Fruit fly (Drosophila melanogaster): ENCODE results near the gene Tektin-C.

Tektin-C gene

DNA sequence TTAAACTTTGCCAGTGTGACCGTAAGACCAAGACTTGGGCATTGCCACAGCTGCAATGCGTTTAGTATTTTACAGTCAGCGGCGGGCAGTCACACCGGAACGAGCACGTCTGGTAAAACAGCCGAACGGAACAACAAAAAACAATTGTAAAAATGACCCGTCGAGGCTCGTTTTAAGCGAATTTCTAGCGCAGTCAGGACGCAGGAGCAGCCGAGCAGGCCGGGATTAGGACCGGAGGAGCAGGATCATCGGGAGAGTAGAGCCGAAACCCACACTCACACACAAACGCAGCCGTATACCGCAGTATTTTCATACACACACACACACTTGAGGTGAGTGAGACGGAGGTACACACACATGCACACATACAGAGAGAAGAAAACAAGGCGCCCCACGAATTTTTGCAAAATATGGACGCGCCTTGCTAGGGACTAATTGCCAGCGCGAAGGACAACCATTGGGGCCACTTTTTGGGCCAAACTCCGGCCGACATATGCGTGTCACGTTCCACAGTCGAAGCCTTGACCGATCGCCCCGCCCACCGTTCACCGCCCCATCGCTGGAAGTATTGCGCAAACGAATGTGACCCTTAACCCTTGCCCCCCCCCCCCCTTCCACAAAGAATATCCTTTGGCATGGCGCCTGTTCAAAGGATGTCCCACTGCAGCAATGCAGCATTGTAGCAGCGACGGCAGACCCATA lies 43.3 kb downstream of the Tektin-C start, which contains the start of gene Usp47:
TSS of gene Usp47 (plus strand) at position 71 of the 702 bp plus-strand sequence.
- TF ChIP-seq Ets98B (GFP tag; IDR thresholded peaks at IDR 0.05) (no peak), CG8301 (tag; optimal IDR thresholded peaks at IDR 0.05) (no peak), CG32121 (GFP tag; IDR thresholded peaks at IDR 0.05) (peak; percentile 47; the same call in 1 of the 2 replicates), gl (tag; optimal IDR thresholded peaks at IDR 0.05) (peak; percentile 3), rn (GFP tag; IDR thresholded peaks at IDR 0.05) (no peak), CG17806 (tag; optimal IDR thresholded peaks at IDR 0.05) (peak; percentile 21), fd96Ca (GFP tag; IDR thresholded peaks at IDR 0.05) (no peak), CG34367 (tag; optimal IDR thresholded peaks at IDR 0.05) (no peak), CG12605 (GFP tag; IDR thresholded peaks at IDR 0.05) (no peak), CG13204 (GFP tag; optimal IDR thresholded peaks at IDR 0.05) (peak; percentile 25), Pif1B (GFP tag; optimal IDR thresholded peaks at IDR 0.05) (no peak), CG8159 (tag; optimal IDR thresholded peaks at IDR 0.05) (no peak), CG10348 (GFP tag; IDR thresholded peaks at IDR 0.05) (no peak), CG9948 (tag; optimal IDR thresholded peaks at IDR 0.05) (no peak), Snoo (tag; optimal IDR thresholded peaks at IDR 0.05) (no peak), D1 (tag; optimal IDR thresholded peaks at IDR 0.05) (no peak), Pif1A (GFP tag; optimal IDR thresholded peaks at IDR 0.05) (no peak), CG4496 (GFP tag; IDR thresholded peaks at IDR 0.05) (no peak), CG15710 (tag; optimal IDR thresholded peaks at IDR 0.05) (no peak), CG14655 (GFP tag; optimal IDR thresholded peaks at IDR 0.05) (no peak), EcR (GFP tag; optimal IDR thresholded peaks at IDR 0.05) (peak; percentile 22)

DNA sequence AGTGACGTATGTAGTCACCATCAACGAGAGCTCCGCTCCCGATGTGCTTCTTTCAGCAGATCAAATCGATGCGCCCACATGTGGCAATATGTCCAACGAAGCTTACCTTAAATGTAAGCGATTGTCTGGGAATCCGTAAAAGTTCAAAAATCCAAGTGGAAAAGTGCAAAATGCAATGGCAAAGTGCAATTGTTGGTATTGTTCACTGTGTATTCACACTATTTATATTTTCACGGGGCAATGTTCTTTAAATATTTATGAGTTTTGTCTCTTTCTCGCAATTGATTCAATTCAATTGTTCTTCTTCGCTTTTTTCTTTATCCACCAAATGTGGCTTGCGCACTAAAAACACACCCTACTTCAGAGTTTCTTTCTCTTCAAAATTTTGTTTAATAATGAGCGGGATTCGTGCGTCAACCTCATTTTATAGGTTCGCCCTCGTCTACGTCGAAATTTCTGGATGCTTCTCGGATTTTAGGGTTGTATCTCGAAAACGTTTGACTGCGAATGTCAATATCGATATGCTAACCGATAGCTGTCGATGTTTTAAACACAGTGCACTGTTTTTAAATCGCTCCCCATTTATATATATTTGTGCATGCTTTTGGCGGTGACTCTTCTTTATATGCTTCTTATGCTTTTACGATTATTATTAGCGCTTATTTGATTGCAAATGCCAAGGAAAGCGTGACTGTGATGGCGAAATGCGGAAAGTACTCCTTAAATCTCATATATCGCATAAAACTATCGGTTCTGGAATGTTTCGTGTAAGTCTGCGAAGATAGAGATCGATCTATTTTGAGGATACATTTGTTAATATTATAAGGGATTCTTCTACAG lies 44.4 kb downstream of the Tektin-C start, which contains the start of gene DnaJ-1:
TSS of gene DnaJ-1 (minus strand) at position 450 of the 840 bp plus-strand sequence.
- TF ChIP-seq EcR (GFP tag; optimal IDR thresholded peaks at IDR 0.05) (peak; percentile 83), CG4496 (GFP tag; IDR thresholded peaks at IDR 0.05) (0 out of 3 replicates have a peak, but pooled peaks have one; percentile 20), Pif1B (GFP tag; optimal IDR thresholded peaks at IDR 0.05) (peak; percentile 14), gl (tag; optimal IDR thresholded peaks at IDR 0.05) (peak; percentile 5), CG8159 (tag; optimal IDR thresholded peaks at IDR 0.05) (peak; percentile 35), Snoo (tag; optimal IDR thresholded peaks at IDR 0.05) (peak; percentile 40), Pif1A (GFP tag; optimal IDR thresholded peaks at IDR 0.05) (no peak), Ets98B (GFP tag; IDR thresholded peaks at IDR 0.05) (peak; percentile 64; the same call in 1 of the 2 replicates), rn (GFP tag; IDR thresholded peaks at IDR 0.05) (no peak), CG12605 (GFP tag; IDR thresholded peaks at IDR 0.05) (0 out of 2 replicates have a peak, but pooled peaks have one; percentile 12), CG34367 (tag; optimal IDR thresholded peaks at IDR 0.05) (peak; percentile 10), CG13204 (GFP tag; optimal IDR thresholded peaks at IDR 0.05) (peak; percentile 68), CG9948 (tag; optimal IDR thresholded peaks at IDR 0.05) (no peak)

dm6 chr3L:5751417-5751739 lies 45.0 kb downstream of the Tektin-C start:
- TF ChIP-seq CG15710 (tag; optimal IDR thresholded peaks at IDR 0.05) (no peak), CG9948 (tag; optimal IDR thresholded peaks at IDR 0.05) (no peak), CG12605 (GFP tag; IDR thresholded peaks at IDR 0.05) (no peak), EcR (GFP tag; optimal IDR thresholded peaks at IDR 0.05) (no peak), CG17806 (tag; optimal IDR thresholded peaks at IDR 0.05) (no peak), Snoo (tag; optimal IDR thresholded peaks at IDR 0.05) (no peak), CG34367 (tag; optimal IDR thresholded peaks at IDR 0.05) (no peak), CG32121 (GFP tag; IDR thresholded peaks at IDR 0.05) (no peak), Pif1B (GFP tag; optimal IDR thresholded peaks at IDR 0.05) (no peak), gl (tag; optimal IDR thresholded peaks at IDR 0.05) (no peak), D1 (tag; optimal IDR thresholded peaks at IDR 0.05) (no peak)

dm6 chr3L:5749616-5750336 lies 46.6 kb downstream of the Tektin-C start:
- TF ChIP-seq CG4496 (GFP tag; IDR thresholded peaks at IDR 0.05) (0 out of 3 replicates have a peak, but pooled peaks have one; percentile 38), EcR (GFP tag; optimal IDR thresholded peaks at IDR 0.05) (no peak), CG17806 (tag; optimal IDR thresholded peaks at IDR 0.05) (no peak), rn (GFP tag; IDR thresholded peaks at IDR 0.05) (no peak)
